Fruit fly (Drosophila melanogaster): ENCODE measurements around the gene orion.

orion gene

DNA sequence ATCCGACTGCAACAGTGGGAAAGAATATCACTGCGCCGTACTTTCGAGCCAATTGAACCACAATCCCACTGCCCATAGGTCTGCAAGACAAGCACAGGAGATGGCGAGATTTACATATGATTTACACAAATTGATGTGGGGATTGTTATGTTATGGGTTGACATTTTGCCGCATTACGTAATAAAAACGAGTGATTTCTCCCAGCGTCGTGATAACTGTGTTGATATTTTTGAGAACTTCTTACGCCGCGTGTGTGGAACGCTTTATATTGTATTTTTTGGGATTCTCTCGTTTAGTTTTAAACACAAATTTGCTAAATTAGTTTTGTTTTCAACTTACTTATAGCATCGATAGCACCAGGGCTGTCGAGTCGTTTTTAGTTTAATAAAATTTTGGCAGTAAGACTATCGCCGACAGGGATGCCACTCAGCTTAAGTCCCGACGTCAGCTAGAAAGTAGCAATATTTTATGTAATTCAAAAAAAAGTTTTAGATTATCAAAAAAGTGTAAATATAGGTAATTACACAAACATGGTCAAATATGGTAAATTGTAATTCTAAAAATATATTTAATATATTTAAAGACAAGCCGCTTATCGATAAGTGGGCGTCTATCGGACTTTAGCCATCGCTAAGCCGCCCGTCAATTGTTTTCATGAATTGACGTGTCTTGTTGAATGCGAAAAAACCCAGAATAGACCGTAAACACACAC, 53.1 kb downstream of the orion start, which contains the start of the genes CG45089, ND-MNLL and p115:
TSS of gene CG45089 (minus strand) at position 388 of the 712 bp plus-strand sequence.
TSS of gene ND-MNLL (minus strand) at position 388 of the 712 bp plus-strand sequence.
TSS of gene p115 (plus strand) at position 621 of the 712 bp plus-strand sequence.
- TF ChIP-seq CG15710 (tag; optimal IDR thresholded peaks at IDR 0.05) (peak; percentile 38), rn (GFP tag; IDR thresholded peaks at IDR 0.05) (no peak), CG14655 (GFP tag; optimal IDR thresholded peaks at IDR 0.05) (no peak), D1 (tag; optimal IDR thresholded peaks at IDR 0.05) (no peak), CG12605 (GFP tag; IDR thresholded peaks at IDR 0.05) (no peak), CG17806 (tag; optimal IDR thresholded peaks at IDR 0.05) (peak; percentile 21), CG4496 (GFP tag; IDR thresholded peaks at IDR 0.05) (0 out of 3 replicates have a peak, but pooled peaks have one; percentile 26), CG8159 (tag; optimal IDR thresholded peaks at IDR 0.05) (peak; percentile 40), EcR (GFP tag; optimal IDR thresholded peaks at IDR 0.05) (no peak), CG10348 (GFP tag; IDR thresholded peaks at IDR 0.05) (no peak), gl (tag; optimal IDR thresholded peaks at IDR 0.05) (no peak), CG34367 (tag; optimal IDR thresholded peaks at IDR 0.05) (no peak), CG32121 (GFP tag; IDR thresholded peaks at IDR 0.05) (peak; percentile 48; the same call in 1 of the 2 replicates), Pif1A (GFP tag; optimal IDR thresholded peaks at IDR 0.05) (peak; percentile 46), CG8301 (tag; optimal IDR thresholded peaks at IDR 0.05) (no peak), CG13204 (GFP tag; optimal IDR thresholded peaks at IDR 0.05) (no peak), Ets98B (GFP tag; IDR thresholded peaks at IDR 0.05) (peak; percentile 17; the same call in 1 of the 2 replicates), fd96Ca (GFP tag; IDR thresholded peaks at IDR 0.05) (no peak; the same call in 2 of the 3 replicates), Pif1B (GFP tag; optimal IDR thresholded peaks at IDR 0.05) (peak; percentile 32), CG9948 (tag; optimal IDR thresholded peaks at IDR 0.05) (peak; percentile 20), Snoo (tag; optimal IDR thresholded peaks at IDR 0.05) (peak; percentile 10)

DNA sequence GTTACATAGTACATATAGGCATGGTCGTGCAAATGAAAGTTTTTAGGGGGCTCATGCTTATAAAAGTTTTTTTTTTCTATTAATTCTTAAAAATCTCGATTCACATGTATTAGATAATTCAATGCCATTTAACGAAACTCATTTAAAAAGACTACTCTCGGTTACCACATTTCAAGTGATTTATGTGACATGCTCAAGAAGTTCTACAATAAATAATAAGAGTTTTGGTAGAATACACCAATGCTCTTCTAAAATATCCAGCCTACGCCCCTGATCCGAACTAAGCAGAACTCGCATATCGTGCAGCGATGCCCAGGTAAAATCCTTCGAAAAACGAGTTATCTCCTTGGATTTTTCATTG, 54.2 kb downstream of the orion start:
- TF ChIP-seq CG8159 (tag; optimal IDR thresholded peaks at IDR 0.05): peak; percentile 58
- peak; percentile 33 for TF ChIP-seq CG34367 (tag; optimal IDR thresholded peaks at IDR 0.05)
- TF ChIP-seq Pif1A (GFP tag; optimal IDR thresholded peaks at IDR 0.05): peak; percentile 63
- no peak for TF ChIP-seq CG32121 (GFP tag; IDR thresholded peaks at IDR 0.05)
- TF ChIP-seq CG14655 (GFP tag; optimal IDR thresholded peaks at IDR 0.05): peak; percentile 77
- TF ChIP-seq Snoo (tag; optimal IDR thresholded peaks at IDR 0.05): peak; percentile 44
- no peak for TF ChIP-seq gl (tag; optimal IDR thresholded peaks at IDR 0.05)
- TF ChIP-seq D1 (tag; optimal IDR thresholded peaks at IDR 0.05): no peak
- peak; percentile 47 for TF ChIP-seq CG17806 (tag; optimal IDR thresholded peaks at IDR 0.05)
- TF ChIP-seq CG9948 (tag; optimal IDR thresholded peaks at IDR 0.05): peak; percentile 56
- no peak for TF ChIP-seq rn (GFP tag; IDR thresholded peaks at IDR 0.05)
- TF ChIP-seq EcR (GFP tag; optimal IDR thresholded peaks at IDR 0.05): no peak
- TF ChIP-seq CG13204 (GFP tag; optimal IDR thresholded peaks at IDR 0.05): no peak
- peak; percentile 65 for TF ChIP-seq CG15710 (tag; optimal IDR thresholded peaks at IDR 0.05)
- peak; percentile 58; the same call in 2 of the 3 replicates for TF ChIP-seq CG4496 (GFP tag; IDR thresholded peaks at IDR 0.05)
- TF ChIP-seq CG10348 (GFP tag; IDR thresholded peaks at IDR 0.05): no peak
- no peak for TF ChIP-seq CG12605 (GFP tag; IDR thresholded peaks at IDR 0.05)
- no peak for TF ChIP-seq Pif1B (GFP tag; optimal IDR thresholded peaks at IDR 0.05)
- peak; percentile 54 for TF ChIP-seq CG8301 (tag; optimal IDR thresholded peaks at IDR 0.05)
- 0 out of 2 replicates have a peak, but pooled peaks have one; percentile 7 for TF ChIP-seq Ets98B (GFP tag; IDR thresholded peaks at IDR 0.05)
- TF ChIP-seq fd96Ca (GFP tag; IDR thresholded peaks at IDR 0.05): no peak

DNA sequence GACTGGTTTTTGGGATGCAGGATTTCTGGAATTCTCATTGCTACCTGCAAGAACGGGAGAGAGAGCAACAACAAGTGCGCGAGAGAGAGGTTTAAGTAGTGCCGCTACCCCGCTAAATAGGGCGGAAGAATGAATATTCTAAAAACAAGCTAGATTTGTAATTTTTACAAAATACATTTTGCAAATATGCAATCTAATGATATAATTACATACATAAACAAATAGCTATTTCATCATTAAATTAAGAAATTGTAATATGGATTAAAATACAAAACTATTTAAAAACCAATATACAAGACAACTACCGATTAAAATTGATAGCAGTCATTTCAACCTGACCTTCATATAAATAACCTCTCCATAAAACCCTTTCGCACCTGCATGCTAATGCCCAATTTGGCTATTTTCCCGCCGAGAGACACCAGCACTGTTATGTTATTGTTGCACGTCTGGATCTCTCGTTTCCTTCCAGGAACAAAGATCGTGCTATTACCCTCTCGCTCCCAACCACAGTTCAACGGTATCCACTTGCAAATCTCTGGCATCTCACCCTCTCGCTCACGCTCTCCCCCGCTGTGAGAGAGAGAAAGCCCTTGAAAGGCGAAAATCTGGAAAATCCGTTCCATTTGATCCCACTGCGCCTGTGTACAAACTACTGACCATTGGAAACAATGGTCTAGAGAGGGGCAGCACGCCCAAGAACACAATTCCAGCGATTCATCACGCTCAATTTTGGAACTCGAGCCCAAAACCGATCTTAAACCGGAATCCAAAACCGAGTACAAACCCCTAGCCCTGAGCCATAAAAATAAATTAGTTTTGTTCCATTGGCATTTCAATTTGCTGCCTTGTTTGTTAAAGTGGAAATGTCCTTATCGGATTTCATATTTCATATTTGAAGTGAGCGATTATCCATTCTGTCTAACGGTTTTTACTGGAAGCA, 54.8 kb downstream of the orion start, which contains the start of gene Nek2:
TSS of gene Nek2 (minus strand) at position 51 of the 943 bp plus-strand sequence.
- TF ChIP-seq CG10348 (GFP tag; IDR thresholded peaks at IDR 0.05) (no peak), rn (GFP tag; IDR thresholded peaks at IDR 0.05) (no peak), Pif1A (GFP tag; optimal IDR thresholded peaks at IDR 0.05) (peak; percentile 15), gl (tag; optimal IDR thresholded peaks at IDR 0.05) (no peak), CG17806 (tag; optimal IDR thresholded peaks at IDR 0.05) (no peak), CG12605 (GFP tag; IDR thresholded peaks at IDR 0.05) (no peak), CG34367 (tag; optimal IDR thresholded peaks at IDR 0.05) (peak; percentile 22), D1 (tag; optimal IDR thresholded peaks at IDR 0.05) (peak; percentile 1), Snoo (tag; optimal IDR thresholded peaks at IDR 0.05) (peak; percentile 23), CG4496 (GFP tag; IDR thresholded peaks at IDR 0.05) (no peak), fd96Ca (GFP tag; IDR thresholded peaks at IDR 0.05) (no peak), CG14655 (GFP tag; optimal IDR thresholded peaks at IDR 0.05) (peak; percentile 48), Ets98B (GFP tag; IDR thresholded peaks at IDR 0.05) (no peak), CG8301 (tag; optimal IDR thresholded peaks at IDR 0.05) (peak; percentile 38), Pif1B (GFP tag; optimal IDR thresholded peaks at IDR 0.05) (peak; percentile 26), CG13204 (GFP tag; optimal IDR thresholded peaks at IDR 0.05) (no peak), CG15710 (tag; optimal IDR thresholded peaks at IDR 0.05) (peak; percentile 7), CG9948 (tag; optimal IDR thresholded peaks at IDR 0.05) (peak; percentile 32), CG8159 (tag; optimal IDR thresholded peaks at IDR 0.05) (peak; percentile 40), EcR (GFP tag; optimal IDR thresholded peaks at IDR 0.05) (peak; percentile 32), CG32121 (GFP tag; IDR thresholded peaks at IDR 0.05) (no peak)

Measured in whole organism, pupa.